Worm (Caenorhabditis elegans): ENCODE measurements around the gene K04D7.6.

Gene K04D7.6

ce11 chrIV:10214811-10215210 lies 8.7 kb upstream of the K04D7.6 start, which contains the start of gene abt-1:
Gene abt-1, minus strand, starts transcription at chrIV:10214911.
- TF ChIP-seq lin-15B (tag; optimal IDR thresholded peaks at IDR 0.05) (no peak), egl-43 (GFP tag; IDR thresholded peaks at IDR 0.05) (no peak), R02D3.7 (tag; optimal IDR thresholded peaks at IDR 0.05) (no peak), lin-13 (GFP tag; optimal IDR thresholded peaks at IDR 0.05) (no peak), nhr-42 (GFP tag; IDR thresholded peaks at IDR 0.05) (no peak), T26A8.4 (GFP tag; IDR thresholded peaks at IDR 0.05) (no peak), nhr-28 (tag; optimal IDR thresholded peaks at IDR 0.05) (no peak), D1046.2 (GFP tag; IDR thresholded peaks at IDR 0.05) (no peak), daf-19 (GFP tag; conservative IDR thresholded peaks at IDR 0.05) (no peak), ceh-32 (tag; optimal IDR thresholded peaks at IDR 0.05; ENCODE audit: poor library complexity) (no peak)

DNA sequence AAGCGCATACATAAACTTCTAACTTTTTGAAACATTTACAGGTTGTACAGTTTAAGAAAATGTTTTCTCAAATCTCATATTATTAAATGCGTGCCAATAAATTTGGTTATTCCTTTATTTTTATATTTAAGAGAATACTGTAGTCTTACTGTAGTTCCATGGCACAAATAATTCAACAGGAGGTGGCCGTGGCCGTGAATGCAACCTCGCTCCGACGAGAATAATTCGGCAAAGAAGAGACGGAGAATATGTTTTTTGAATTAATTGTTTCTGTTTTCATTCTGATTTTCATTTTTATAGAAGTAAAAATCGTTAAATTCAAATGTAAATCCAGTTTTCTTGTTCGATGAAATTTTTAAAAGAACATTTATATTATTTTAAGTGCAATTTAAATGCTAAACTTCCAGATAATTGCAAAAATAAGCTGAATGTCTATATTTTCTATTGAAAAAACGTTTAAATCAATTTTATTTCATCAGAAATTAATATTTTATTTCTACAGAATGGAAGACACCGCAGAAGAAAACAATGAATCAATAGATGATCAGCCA lies 8.7 kb downstream of the K04D7.6 start, which contains the start of gene gon-4:
gon-4 (plus strand) TSS at position 501 of the 551 bp plus-strand sequence.
- TF ChIP-seq nhr-6 (tag; optimal IDR thresholded peaks at IDR 0.05) (no peak), unc-39 (tag; optimal IDR thresholded peaks at IDR 0.05) (no peak), ctbp-1 (GFP tag; IDR thresholded peaks at IDR 0.05) (no peak), nhr-28 (tag; optimal IDR thresholded peaks at IDR 0.05) (peak; percentile 63), dpl-1 (GFP tag; optimal IDR thresholded peaks at IDR 0.05) (no peak), arid-1 (GFP tag; conservative IDR thresholded peaks at IDR 0.05) (no peak), mxl-2 (GFP tag; conservative IDR thresholded peaks at IDR 0.05) (no peak), unc-130 (GFP tag; optimal IDR thresholded peaks at IDR 0.05) (peak; percentile 46), Y75B8A.6 (GFP tag; IDR thresholded peaks at IDR 0.05) (no peak), mes-2 (tag; optimal IDR thresholded peaks at IDR 0.05; ENCODE audit: poor library complexity, severe bottlenecking) (peak; percentile 81), tra-1 (GFP tag; IDR thresholded peaks at IDR 0.05) (no peak), mdt-29 (GFP tag; IDR thresholded peaks at IDR 0.05) (no peak), ceh-28 (tag; optimal IDR thresholded peaks at IDR 0.05) (no peak), Y48G9A.11 (GFP tag; IDR thresholded peaks at IDR 0.05) (no peak), pha-4 (GFP tag; IDR thresholded peaks at IDR 0.05) (no peak), pha-4 (tag; optimal IDR thresholded peaks at IDR 0.05) (peak; percentile 52), nhr-10 (tag; optimal IDR thresholded peaks at IDR 0.05) (no peak), set-16 (GFP tag; IDR thresholded peaks at IDR 0.05) (no peak)

DNA sequence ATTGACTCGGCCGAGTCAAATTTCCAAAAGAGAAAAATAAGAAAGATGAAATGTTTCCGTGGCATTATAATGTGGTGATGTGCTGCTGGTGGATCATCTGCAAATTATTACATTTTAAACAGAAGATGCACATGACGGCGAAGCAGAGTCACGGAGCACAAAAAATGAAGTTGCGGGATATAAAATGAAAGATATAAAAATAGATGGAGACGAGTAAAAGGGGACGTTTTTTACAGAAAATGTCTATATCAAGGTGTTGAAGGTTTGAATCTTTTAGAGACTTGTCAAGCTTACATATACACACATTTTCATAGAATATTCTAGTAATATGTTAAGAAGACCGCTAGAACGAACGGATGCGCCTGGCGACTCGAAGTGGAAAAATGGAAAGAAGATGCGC lies 11.7 kb downstream of the K04D7.6 start, which contains the start of gene ptrg-1:
ptrg-1 (minus strand) TSS at position 101 of the 400 bp plus-strand sequence.
- TF ChIP-seq aha-1 (tag) = peak; percentile 3
- TF ChIP-seq hlh-11 (tag; optimal IDR thresholded peaks at IDR 0.05) = no peak
- no peak for TF ChIP-seq nhr-10 (tag; optimal IDR thresholded peaks at IDR 0.05)

DNA sequence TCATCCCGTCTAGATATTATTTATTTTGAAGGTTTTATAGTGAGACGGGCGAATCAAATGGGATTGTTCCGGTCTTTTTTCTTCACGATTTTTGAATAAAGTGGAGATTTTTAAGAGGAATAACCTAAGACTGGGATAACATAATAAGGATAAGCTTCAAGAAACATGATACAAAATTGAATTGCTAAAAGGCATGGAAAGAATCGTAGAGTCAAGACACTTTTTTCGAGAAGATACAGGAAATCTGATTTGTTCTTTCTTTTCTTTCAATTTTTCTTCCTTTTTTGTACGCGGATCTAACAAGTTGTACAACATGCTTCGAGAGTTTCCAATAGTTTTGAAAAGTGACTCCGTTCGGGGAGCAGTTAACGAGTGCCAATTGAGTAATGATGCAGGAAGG lies 14.6 kb downstream of the K04D7.6 start:
- TF ChIP-seq ces-1 (GFP tag; optimal IDR thresholded peaks at IDR 0.05) = no peak
- peak; percentile 55 for TF ChIP-seq fkh-10 (GFP tag; optimal IDR thresholded peaks at IDR 0.05)
- TF ChIP-seq unc-62 (GFP tag; optimal IDR thresholded peaks at IDR 0.05 in 1 of 2) = peak in 1 of 2 experiments; percentile 88
- no peak for TF ChIP-seq unc-62 (tag; optimal IDR thresholded peaks at IDR 0.05)

DNA sequence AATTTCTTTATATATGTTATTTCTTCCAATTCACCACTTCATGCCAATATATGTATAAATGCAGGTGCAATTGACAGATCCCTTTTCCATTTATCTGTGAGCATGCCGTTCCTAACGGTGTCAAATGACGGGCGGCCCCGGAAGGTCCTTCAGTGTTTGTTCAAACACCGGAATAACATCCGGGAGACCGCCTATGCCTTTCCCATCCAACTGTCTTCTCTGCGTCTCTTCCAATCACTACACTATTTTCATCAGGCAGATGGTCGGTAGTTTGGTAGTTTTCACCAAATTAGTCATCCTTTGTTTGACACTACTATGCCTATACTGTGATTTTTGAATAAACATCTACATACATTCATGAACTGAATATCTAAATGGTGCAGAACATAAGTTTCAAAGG lies 15.5 kb downstream of the K04D7.6 start:
- TF ChIP-seq daf-16 (GFP tag; optimal IDR thresholded peaks at IDR 0.05) (no peak), daf-16 (tag; optimal IDR thresholded peaks at IDR 0.05) (no peak), php-3 (GFP tag; IDR thresholded peaks at IDR 0.05) (no peak), dve-1 (tag; optimal IDR thresholded peaks at IDR 0.05; ENCODE audit: insufficient read depth) (no peak), lin-13 (GFP tag; optimal IDR thresholded peaks at IDR 0.05) (no peak)

Measured in whole organism, L4 larva.